Worm (Caenorhabditis elegans): ENCODE data around the gene btbd-10.

DNA sequence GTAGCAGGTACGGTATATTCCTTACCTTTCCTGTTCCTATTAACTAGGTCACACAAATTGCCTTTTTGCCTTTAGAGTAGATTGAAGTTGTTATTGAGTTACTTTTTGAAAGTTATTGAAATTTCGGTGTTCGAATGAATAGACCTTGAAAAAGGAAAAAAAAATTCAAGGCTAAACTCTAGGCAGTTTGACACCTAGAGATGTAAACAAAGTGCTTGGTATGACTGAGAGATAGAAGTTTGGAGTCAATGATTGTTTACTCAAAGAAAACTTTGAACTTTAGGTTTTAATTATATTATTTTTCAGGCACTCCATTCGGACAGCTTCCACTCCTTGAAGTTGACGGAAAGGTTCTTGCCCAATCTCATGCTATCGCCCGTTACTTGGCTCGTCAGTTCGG, 22.3 kb upstream of the btbd-10 start:
- TF ChIP-seq nhr-11 (tag; optimal IDR thresholded peaks at IDR 0.05) (no peak), tbx-7 (tag; optimal IDR thresholded peaks at IDR 0.05) (no peak), pqm-1 (tag; optimal IDR thresholded peaks at IDR 0.05) (no peak), unc-3 (GFP tag; conservative IDR thresholded peaks at IDR 0.05) (no peak), unc-3 (tag; optimal IDR thresholded peaks at IDR 0.05) (no peak), ceh-22 (tag; optimal IDR thresholded peaks at IDR 0.05) (no peak), lin-11 (tag; optimal IDR thresholded peaks at IDR 0.05) (no peak), pha-4 (tag; optimal IDR thresholded peaks at IDR 0.05) (no peak), unc-55 (GFP tag; optimal IDR thresholded peaks at IDR 0.05) (no peak)
